Fruit fly (Drosophila melanogaster) whole organism, prepupa: ENCODE data around the gene CG15353.

ENCODE experiments used
- CG10631 ChIP-seq: fragments of 200-800 bp; sonication (Bioruptor generic); optimal IDR thresholded peaks from 2 replicates; lab custom pipeline; 2016; ENCODE audit warnings: missing biosample characterization, missing genetic modification characterization
- CG10669 ChIP-seq: fragments of 200-800 bp; sonication (Bioruptor generic); optimal IDR thresholded peaks from 3 replicates; lab custom pipeline; 2018; ENCODE audit warnings: missing biosample characterization, mild to moderate bottlenecking, missing genetic modification characterization, moderate library complexity
- CG16779 ChIP-seq: fragments of 200-800 bp; sonication (Bioruptor generic); optimal IDR thresholded peaks from 3 replicates; lab custom pipeline; 2017; ENCODE audit warnings: missing biosample characterization, mild to moderate bottlenecking, missing genetic modification characterization
- CG3919 ChIP-seq: fragments of 200-800 bp; sonication (Bioruptor generic); optimal IDR thresholded peaks from 3 replicates; lab custom pipeline; 2016; ENCODE audit warnings: missing biosample characterization, missing genetic modification characterization
- CG8119 ChIP-seq: fragments of 200-800 bp; sonication (Bioruptor generic); IDR thresholded peaks from 3 replicates; pipeline ENCODE4 v1.3.6; 2022; ENCODE audit warnings: missing biosample characterization, missing genetic modification characterization
- Lpt ChIP-seq: fragments of 200-800 bp; sonication (Bioruptor generic); optimal IDR thresholded peaks from 3 replicates; lab custom pipeline; 2016; ENCODE audit warnings: missing biosample characterization, missing genetic modification characterization
- fkh ChIP-seq: fragments of 200-800 bp; sonication (Bioruptor generic); optimal IDR thresholded peaks from 3 replicates; lab custom pipeline; 2017; ENCODE audit warnings: missing biosample characterization, mild to moderate bottlenecking, missing genetic modification characterization, moderate library complexity
- vri ChIP-seq: fragments of 200-800 bp; sonication (Bioruptor generic); optimal IDR thresholded peaks from 3 replicates; lab custom pipeline; 2016; ENCODE audit warnings: missing biosample characterization, mild to moderate bottlenecking, missing genetic modification characterization

DNA sequence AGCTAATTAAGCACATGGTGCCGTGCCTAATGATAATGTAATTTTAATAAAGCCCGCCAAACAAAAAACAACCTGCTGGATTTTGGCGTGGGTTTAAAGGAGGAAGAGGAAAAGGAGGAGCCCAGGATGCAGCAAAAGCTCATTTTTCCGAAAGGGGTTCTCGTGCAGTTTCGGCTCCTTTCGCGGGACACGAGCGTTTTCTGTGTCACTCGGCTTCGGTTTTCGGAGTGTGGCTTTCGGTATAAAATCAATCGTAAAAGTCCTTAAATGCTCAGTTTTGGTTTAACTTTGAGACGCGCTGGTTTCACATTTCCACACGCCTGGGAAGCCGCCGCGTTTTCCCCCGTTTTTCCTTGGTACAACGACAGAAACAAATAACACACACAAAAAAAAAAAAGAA lies 4.4 kb upstream of the CG15353 start:
- TF ChIP-seq CG8119 (no peak), CG10669 (GFP tag; lab: Kevin White, UChicago) (no peak), CG3919 (GFP tag; lab: Kevin White, UChicago) (no peak), CG10631 (no peak), fkh (GFP tag; lab: Kevin White, UChicago) (no peak), CG16779 (tag; lab: Kevin White, UChicago) (no peak), Lpt (GFP tag; lab: Kevin White, UChicago) (no peak), vri (GFP tag; lab: Kevin White, UChicago) (no peak)
